Worm (Caenorhabditis elegans) whole organism, young adult: ENCODE data around the gene Y75B8A.13.

Experiments used
- B0035.1 ChIP-seq: sonication (generic microtip); optimal IDR thresholded peaks from 2 replicates; lab custom pipeline; 2016; ENCODE audit warnings: missing genetic modification characterization, mild to moderate bottlenecking, missing compliant biosample characterization, missing genotype, missing genetic modification reagents
- B0336.3 ChIP-seq: fragments of 200-800 bp; sonication (Bioruptor generic); IDR thresholded peaks from 2 replicates; pipeline ENCODE4 v1.3.6; 2022; ENCODE audit warnings: missing genetic modification characterization, missing compliant biosample characterization
- F22D6.2 ChIP-seq: sonication (generic microtip); optimal IDR thresholded peaks from 2 replicates; lab custom pipeline; 2016; ENCODE audit warnings: mild to moderate bottlenecking, missing genetic modification characterization, missing compliant biosample characterization
- F33H1.4 ChIP-seq: fragments of 200-800 bp; sonication (Bioruptor generic); IDR thresholded peaks from 2 replicates; pipeline ENCODE4 v1.3.6; 2022; ENCODE audit warnings: missing genetic modification reagents, missing genetic modification characterization, missing compliant biosample characterization
- F37B4.10 ChIP-seq: fragments of 200-800 bp; sonication (Bioruptor generic); IDR thresholded peaks from 2 replicates; pipeline ENCODE4 v1.3.6; 2022; ENCODE audit warnings: missing genetic modification characterization, missing compliant biosample characterization
- F52B5.7 ChIP-seq: sonication (generic microtip); optimal IDR thresholded peaks from 2 replicates; lab custom pipeline; 2016; ENCODE audit warnings: mild to moderate bottlenecking, missing genetic modification characterization, missing compliant biosample characterization
- F55B11.4 ChIP-seq: sonication (generic microtip); optimal IDR thresholded peaks from 2 replicates; lab custom pipeline; 2016; ENCODE audit warnings: missing compliant biosample characterization, missing genetic modification characterization, borderline replicate concordance; ENCODE audit not compliant: insufficient read depth
- K12H6.12 ChIP-seq: fragments of 200-800 bp; sonication (Bioruptor generic); optimal IDR thresholded peaks from 2 replicates; lab custom pipeline; 2018; ENCODE audit warnings: mild to moderate bottlenecking, missing genetic modification characterization, missing compliant biosample characterization
- ama-1 ChIP-seq, 3 experiments: fragments of 150-350 bp in 1 of 3; sonication (generic microtip) in 2 of 3; optimal IDR thresholded peaks; 2 replicates each; lab custom pipeline; 2014 to 2018; ENCODE audit warnings: missing biosample characterization in 2 of 3, missing genetic modification characterization in 2 of 3, missing genetic modification reagents in 2 of 3
- aptf-2 ChIP-seq: fragments of 200-800 bp; sonication (Bioruptor generic); conservative IDR thresholded peaks from 2 replicates; pipeline ENCODE4 v1.3.6; 2022; ENCODE audit warnings: missing genetic modification reagents, missing genetic modification characterization, missing compliant biosample characterization
- athp-1 ChIP-seq: sonication (generic microtip); optimal IDR thresholded peaks from 2 replicates; lab custom pipeline; 2017; ENCODE audit warnings: mild to moderate bottlenecking, missing genetic modification characterization, missing compliant biosample characterization
- attf-3 ChIP-seq: fragments of 200-800 bp; sonication (Bioruptor generic); conservative IDR thresholded peaks from 2 replicates; pipeline ENCODE4 v1.3.6; 2022; ENCODE audit warnings: missing genetic modification reagents, missing genetic modification characterization, missing compliant biosample characterization
- bed-1 ChIP-seq: fragments of 200-800 bp; sonication (Bioruptor generic); IDR thresholded peaks from 2 replicates; pipeline ENCODE4 v1.3.6; 2022; ENCODE audit warnings: missing genetic modification reagents, missing genetic modification characterization, missing compliant biosample characterization
- ceh-100 ChIP-seq: fragments of 200-800 bp; sonication (Bioruptor generic); IDR thresholded peaks from 2 replicates; pipeline ENCODE4 v1.3.6; 2022; ENCODE audit warnings: missing genetic modification reagents, missing genetic modification characterization, missing compliant biosample characterization
- ceh-27 ChIP-seq: fragments of 200-800 bp; sonication (Bioruptor generic); optimal IDR thresholded peaks from 2 replicates; lab custom pipeline; 2018; ENCODE audit warnings: mild to moderate bottlenecking, missing genetic modification characterization, moderate library complexity, missing compliant biosample characterization
- ceh-58 ChIP-seq: fragments of 200-800 bp; sonication (Bioruptor generic); IDR thresholded peaks from 2 replicates; pipeline ENCODE4 v1.3.6; 2022; ENCODE audit warnings: missing genetic modification characterization, missing compliant biosample characterization
- ceh-79 ChIP-seq: sonication (generic microtip); optimal IDR thresholded peaks from 2 replicates; lab custom pipeline; 2017; ENCODE audit warnings: mild to moderate bottlenecking, missing genetic modification characterization, missing compliant biosample characterization
- ceh-91 ChIP-seq: fragments of 200-800 bp; sonication (Bioruptor generic); IDR thresholded peaks from 2 replicates; pipeline ENCODE4 v1.3.6; 2022; ENCODE audit warnings: missing genetic modification reagents, missing genetic modification characterization, missing compliant biosample characterization
- chd-7 ChIP-seq: sonication (generic microtip); optimal IDR thresholded peaks from 2 replicates; lab custom pipeline; 2016; ENCODE audit warnings: mild to moderate bottlenecking, missing genetic modification characterization, moderate library complexity, missing compliant biosample characterization
- dox-1 ChIP-seq: fragments of 200-800 bp; sonication (Bioruptor generic); IDR thresholded peaks from 2 replicates; pipeline ENCODE4 v1.3.6; 2022; ENCODE audit warnings: missing genetic modification reagents, missing genetic modification characterization, missing compliant biosample characterization
- dpl-1 ChIP-seq: fragments of 150-350 bp; optimal IDR thresholded peaks from 2 replicates; lab custom pipeline; 2014; ENCODE audit warnings: missing biosample characterization, missing genetic modification reagents, missing genetic modification characterization
- egl-44 ChIP-seq: fragments of 200-800 bp; sonication (Bioruptor generic); IDR thresholded peaks from 2 replicates; pipeline ENCODE4 v1.3.6; 2022; ENCODE audit warnings: missing genetic modification reagents, missing genetic modification characterization, missing compliant biosample characterization
- egrh-3 ChIP-seq: fragments of 200-800 bp; sonication (Bioruptor generic); IDR thresholded peaks from 2 replicates; pipeline ENCODE4 v1.3.6; 2022; ENCODE audit warnings: missing genetic modification reagents, missing genetic modification characterization, missing compliant biosample characterization
- ets-4 ChIP-seq: fragments of 200-800 bp; sonication (Bioruptor generic); optimal IDR thresholded peaks from 2 replicates; lab custom pipeline; 2018; ENCODE audit warnings: mild to moderate bottlenecking, missing genetic modification characterization, missing compliant biosample characterization
- gei-17 ChIP-seq: fragments of 200-800 bp; sonication (Bioruptor generic); optimal IDR thresholded peaks from 2 replicates; lab custom pipeline; 2018; ENCODE audit warnings: mild to moderate bottlenecking, missing genetic modification characterization, missing compliant biosample characterization
- hsf-1 ChIP-seq: fragments of 200-800 bp; sonication (Bioruptor generic); IDR thresholded peaks from 2 replicates; pipeline ENCODE4 v1.3.6; 2022; ENCODE audit warnings: missing genetic modification reagents, missing genetic modification characterization, missing compliant biosample characterization
- let-526 ChIP-seq: fragments of 200-800 bp; sonication (Bioruptor generic); IDR thresholded peaks from 2 replicates; pipeline ENCODE4 v1.3.6; 2022; ENCODE audit warnings: missing genetic modification reagents, missing genetic modification characterization, missing compliant biosample characterization
- lir-1 ChIP-seq: fragments of 200-800 bp; sonication (Bioruptor generic); conservative IDR thresholded peaks from 2 replicates; pipeline ENCODE4 v1.3.6; 2022; ENCODE audit warnings: missing genetic modification reagents, missing genetic modification characterization, missing compliant biosample characterization
- lsl-1 ChIP-seq: fragments of 200-800 bp; sonication (Bioruptor generic); optimal IDR thresholded peaks from 2 replicates; lab custom pipeline; 2018; ENCODE audit warnings: mild to moderate bottlenecking, missing genetic modification characterization, moderate library complexity, missing compliant biosample characterization
- mcd-1 ChIP-seq: fragments of 200-800 bp; sonication (Bioruptor generic); IDR thresholded peaks from 2 replicates; pipeline ENCODE4 v1.3.6; 2022; ENCODE audit warnings: missing genetic modification reagents, missing genetic modification characterization, missing compliant biosample characterization
- mel-28 ChIP-seq: sonication (generic microtip); optimal IDR thresholded peaks from 2 replicates; lab custom pipeline; 2016; ENCODE audit warnings: borderline replicate concordance, mild to moderate bottlenecking, missing genetic modification characterization, missing compliant biosample characterization
- mxl-1 ChIP-seq: sonication (generic microtip); optimal IDR thresholded peaks from 2 replicates; lab custom pipeline; 2016; ENCODE audit warnings: missing genetic modification characterization, missing compliant biosample characterization
- nhr-120 ChIP-seq: fragments of 200-800 bp; sonication (Bioruptor generic); IDR thresholded peaks from 2 replicates; pipeline ENCODE4 v1.3.6; 2022; ENCODE audit warnings: missing genetic modification characterization, missing compliant biosample characterization
- nhr-179 ChIP-seq: sonication (generic microtip); optimal IDR thresholded peaks from 2 replicates; lab custom pipeline; 2016; ENCODE audit warnings: mild to moderate bottlenecking, missing genetic modification characterization, missing compliant biosample characterization
- nhr-90 ChIP-seq: sonication (generic microtip); optimal IDR thresholded peaks from 2 replicates; lab custom pipeline; 2016; ENCODE audit warnings: missing genotype, mild to moderate bottlenecking, missing genetic modification characterization, missing compliant biosample characterization
- pbrm-1 ChIP-seq: fragments of 200-800 bp; sonication (Bioruptor generic); IDR thresholded peaks from 2 replicates; pipeline ENCODE4 v1.3.6; 2022; ENCODE audit warnings: missing genetic modification reagents, missing genetic modification characterization, missing compliant biosample characterization
- pha-4 ChIP-seq: fragments of 150-350 bp; sonication (generic microtip); optimal IDR thresholded peaks from 2 replicates; lab custom pipeline; 2014; ENCODE audit warnings: missing biosample characterization, missing genetic modification reagents, missing genetic modification characterization
- rec-8 ChIP-seq, 2 experiments: sonication (generic microtip); optimal IDR thresholded peaks; 2 replicates each; lab custom pipeline; 2016; ENCODE audit warnings: mild to moderate bottlenecking in 2 of 2, missing genetic modification characterization in 2 of 2, missing genetic modification reagents in 2 of 2, missing genotype in 2 of 2, missing biosample characterization in 1 of 2, missing compliant biosample characterization in 1 of 2, moderate library complexity in 1 of 2
- snpc-1.3 ChIP-seq: sonication (generic microtip); optimal IDR thresholded peaks from 2 replicates; lab custom pipeline; 2017; ENCODE audit warnings: missing genetic modification characterization, mild to moderate bottlenecking, missing compliant biosample characterization, antibody characterized with exemption, moderate library complexity, missing genotype, missing genetic modification reagents; ENCODE audit not compliant: insufficient read depth
- snpc-3.4 ChIP-seq: sonication (generic microtip); optimal IDR thresholded peaks from 2 replicates; lab custom pipeline; 2017; ENCODE audit warnings: missing genetic modification characterization, mild to moderate bottlenecking, missing compliant biosample characterization, antibody characterized with exemption, moderate library complexity, missing genotype, missing genetic modification reagents
- snpc-4 ChIP-seq, 5 experiments: fragments of 150-350 bp in 1 of 5; sonication (generic microtip) in 4 of 5; optimal IDR thresholded peaks; 2 replicates each; lab custom pipeline; 2014 to 2018; ENCODE audit warnings: missing genetic modification characterization in 5 of 5, missing biosample characterization in 3 of 5, antibody characterized with exemption in 2 of 5, mild to moderate bottlenecking in 2 of 5, missing compliant biosample characterization in 2 of 5, missing genotype in 2 of 5, moderate library complexity in 2 of 5, missing genetic modification reagents in 1 of 5
- sptf-2 ChIP-seq: fragments of 200-800 bp; sonication (Bioruptor generic); optimal IDR thresholded peaks from 2 replicates; lab custom pipeline; 2018; ENCODE audit warnings: mild to moderate bottlenecking, missing genetic modification characterization, missing compliant biosample characterization
- tbx-9 ChIP-seq: sonication (generic microtip); optimal IDR thresholded peaks from 2 replicates; lab custom pipeline; 2016; ENCODE audit warnings: borderline replicate concordance, missing genetic modification characterization, inconsistent platforms, missing compliant biosample characterization
- tlf-1 ChIP-seq: fragments of 200-800 bp; sonication (Bioruptor generic); optimal IDR thresholded peaks from 2 replicates; lab custom pipeline; 2018; ENCODE audit warnings: mild to moderate bottlenecking, missing genetic modification characterization, missing compliant biosample characterization
- xnd-1 ChIP-seq: sonication (generic microtip); optimal IDR thresholded peaks from 2 replicates; lab custom pipeline; 2016; ENCODE audit warnings: missing genotype, missing genetic modification reagents, missing genetic modification characterization, missing compliant biosample characterization
- zfh-2 ChIP-seq: fragments of 200-800 bp; sonication (Bioruptor generic); conservative IDR thresholded peaks from 2 replicates; pipeline ENCODE4 v1.3.6; 2022; ENCODE audit warnings: missing genetic modification reagents, missing genetic modification characterization, missing compliant biosample characterization

The Y75B8A.13 gene

ce11 chrIII:12250114-12250792 is 34.8 kb upstream of the Y75B8A.13 start, which contains the start of the genes tim-1 and Y75B8A.23 (continued):
- peak; percentile 99 for TF ChIP-seq snpc-4 (GFP tag; optimal IDR thresholded peaks at IDR 0.05; lab: Kevin White, UChicago)
- peak; percentile 100 for TF ChIP-seq snpc-4 (tag; optimal IDR thresholded peaks at IDR 0.05; lab: Kevin White, UChicago)
- TF ChIP-seq mel-28 (tag; lab: Kevin White, UChicago): peak; percentile 84
- TF ChIP-seq dox-1: peak; percentile 97
- no peak for TF ChIP-seq bed-1 (GFP tag; lab: Robert Waterston, UW)
- TF ChIP-seq ceh-91: peak; percentile 90
- TF ChIP-seq tbx-9 (tag; lab: Kevin White, UChicago): no peak
- peak; percentile 81 for TF ChIP-seq K12H6.12
- no peak for TF ChIP-seq F55B11.4 (tag; lab: Kevin White, UChicago)
- TF ChIP-seq ama-1 (optimal IDR thresholded peaks at IDR 0.05; lab: Kevin White, UChicago): peak; percentile 98
- peak; percentile 54 to 94 for TF ChIP-seq ama-1 (GFP tag; optimal IDR thresholded peaks at IDR 0.05; lab: Kevin White, UChicago)
- peak; percentile 92 for TF ChIP-seq zfh-2
- peak; percentile 45 for TF ChIP-seq ceh-79
- peak; percentile 98 for TF ChIP-seq pbrm-1 (GFP tag; lab: Robert Waterston, UW)
- TF ChIP-seq ceh-27 (GFP tag; lab: Kevin White, UChicago): peak; percentile 94
- peak; percentile 77 for TF ChIP-seq xnd-1 (tag; lab: Kevin White, UChicago)
- no peak for TF ChIP-seq nhr-120 (GFP tag; lab: Robert Waterston, UW)
- TF ChIP-seq ets-4 (GFP tag; lab: Kevin White, UChicago): peak; percentile 14
- peak; percentile 98 for TF ChIP-seq snpc-1.3 (tag; lab: Kevin White, UChicago)
- TF ChIP-seq gei-17 (GFP tag; lab: Kevin White, UChicago): peak; percentile 86
- peak; percentile 86 for TF ChIP-seq egl-44 (GFP tag; lab: Robert Waterston, UW)
- peak; percentile 84 for TF ChIP-seq lsl-1
- peak; percentile 64 for TF ChIP-seq F22D6.2 (tag; lab: Kevin White, UChicago)
- peak; percentile 89 for TF ChIP-seq ceh-100 (GFP tag; lab: Robert Waterston, UW)
- peak; percentile 78 for TF ChIP-seq chd-7 (tag; lab: Kevin White, UChicago)
- TF ChIP-seq F52B5.7 (tag; lab: Kevin White, UChicago): peak; percentile 86
- TF ChIP-seq ceh-58 (GFP tag; lab: Robert Waterston, UW): no peak
- peak; percentile 69 for TF ChIP-seq egrh-3 (GFP tag; lab: Robert Waterston, UW)
- peak; percentile 86 for TF ChIP-seq lir-1 (GFP tag; lab: Robert Waterston, UW)
- TF ChIP-seq nhr-90: no peak
- TF ChIP-seq F33H1.4 (GFP tag; lab: Robert Waterston, UW): peak; percentile 80
- peak; percentile 94 for TF ChIP-seq mcd-1
- TF ChIP-seq athp-1 (tag; lab: Kevin White, UChicago): peak; percentile 91
- TF ChIP-seq mxl-1 (tag; lab: Kevin White, UChicago): no peak
- TF ChIP-seq pha-4 (tag; lab: Kevin White, UChicago): no peak
- peak; percentile 7 to 56 for TF ChIP-seq rec-8 (tag; optimal IDR thresholded peaks at IDR 0.05; lab: Kevin White, UChicago)
- TF ChIP-seq B0336.3: peak; percentile 95
- TF ChIP-seq let-526 (GFP tag; lab: Robert Waterston, UW): 0 out of 2 replicates have a peak, but pooled peaks have one; percentile 61
- TF ChIP-seq hsf-1 (GFP tag; lab: Robert Waterston, UW): peak; percentile 76
- TF ChIP-seq sptf-2: no peak
- TF ChIP-seq tlf-1 (GFP tag; lab: Kevin White, UChicago): peak; percentile 95
- TF ChIP-seq snpc-3.4 (tag; lab: Kevin White, UChicago): peak; percentile 99
- TF ChIP-seq attf-3 (GFP tag; lab: Robert Waterston, UW): peak; percentile 68
- TF ChIP-seq F37B4.10 (GFP tag; lab: Robert Waterston, UW): 0 out of 2 replicates have a peak, but pooled peaks have one; percentile 10
- TF ChIP-seq B0035.1 (tag; lab: Kevin White, UChicago): peak; percentile 80
- peak; percentile 94 for TF ChIP-seq dpl-1 (GFP tag; lab: Kevin White, UChicago)
- peak; percentile 87 for TF ChIP-seq aptf-2 (GFP tag; lab: Robert Waterston, UW)
- TF ChIP-seq nhr-179 (tag; lab: Kevin White, UChicago): peak; percentile 27
